Worm (Caenorhabditis elegans): ENCODE data around the gene skr-7.

- TF ChIP-seq klf-2 (GFP tag; conservative IDR thresholded peaks at IDR 0.05) (no peak), ref-1 (GFP tag; conservative IDR thresholded peaks at IDR 0.05) (no peak)
These were observed 7.6 kb upstream of the skr-7 start, which contains the start of gene grl-5 for ce11 chrV:4414613-4415071.

Measured in whole organism, midembryonic.